Worm (Caenorhabditis elegans): ENCODE results near the gene C03H5.7.

DNA sequence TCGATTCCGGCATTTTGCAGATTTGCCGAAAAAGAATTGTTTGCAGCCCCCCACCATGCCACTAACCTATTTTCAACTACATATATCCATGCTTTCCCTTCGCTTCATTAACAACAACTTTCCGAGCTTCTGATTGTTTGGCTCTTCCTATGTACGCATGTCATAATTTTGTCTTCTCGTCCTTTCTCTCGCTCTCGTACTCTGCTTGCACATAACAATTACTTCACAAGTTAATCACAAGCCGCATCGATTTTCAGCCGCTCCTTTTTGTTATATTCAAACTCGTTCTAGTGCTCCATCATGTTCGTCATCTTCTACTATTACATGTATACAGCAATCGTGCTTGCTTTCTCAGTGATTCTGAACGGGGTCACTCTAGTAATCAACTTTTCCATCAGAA is 1.7 kb upstream of the C03H5.7 start, which contains the start of gene C03H5.9:
- no peak for TF ChIP-seq sea-2 (GFP tag; IDR thresholded peaks at IDR 0.05)
- no peak for TF ChIP-seq lag-1 (GFP tag; IDR thresholded peaks at IDR 0.05)
- no peak for TF ChIP-seq nfya-1 (tag; optimal IDR thresholded peaks at IDR 0.05; ENCODE audit: borderline replicate concordance, insufficient read depth)
- no peak for TF ChIP-seq pha-4 (tag; optimal IDR thresholded peaks at IDR 0.05)
- TF ChIP-seq snpc-4 (GFP tag; optimal IDR thresholded peaks at IDR 0.05), result no peak
- TF ChIP-seq snpc-4 (tag; optimal IDR thresholded peaks at IDR 0.05), result no peak
- no peak for TF ChIP-seq nhr-27 (tag; optimal IDR thresholded peaks at IDR 0.05)
- TF ChIP-seq ceh-91 (GFP tag; IDR thresholded peaks at IDR 0.05), result no peak
- TF ChIP-seq egl-44 (GFP tag; IDR thresholded peaks at IDR 0.05), result no peak
- TF ChIP-seq ztf-28 (GFP tag; IDR thresholded peaks at IDR 0.05), result no peak
- no peak for TF ChIP-seq unc-130 (GFP tag; optimal IDR thresholded peaks at IDR 0.05)
- TF ChIP-seq F22D6.2 (tag; optimal IDR thresholded peaks at IDR 0.05), result no peak
- no peak for TF ChIP-seq sptf-2 (GFP tag; optimal IDR thresholded peaks at IDR 0.05)
